Fruit fly (Drosophila melanogaster) whole organism, embryonic: ENCODE results near the gene CG15880.

Experiments used
- Aef1 ChIP-seq: fragments of 200-800 bp; sonication (Bioruptor generic); IDR thresholded peaks from 3 replicates; pipeline ENCODE4 v1.3.6; 2022; ENCODE audit warnings: missing biosample characterization, missing genetic modification characterization
- Atf-2 ChIP-seq: fragments of 200-800 bp; sonication (Bioruptor generic); optimal IDR thresholded peaks from 2 replicates; lab custom pipeline; 2016; ENCODE audit warnings: missing biosample characterization, missing genetic modification characterization
- Atf6 ChIP-seq: fragments of 200-800 bp; sonication (Bioruptor generic); IDR thresholded peaks from 2 replicates; pipeline ENCODE4 v1.3.6; 2022; ENCODE audit warnings: missing biosample characterization, missing genetic modification characterization
- CG10209 ChIP-seq: fragments of 200-800 bp; sonication (Bioruptor generic); optimal IDR thresholded peaks from 3 replicates; lab custom pipeline; 2017; ENCODE audit warnings: missing biosample characterization, mild to moderate bottlenecking, missing genetic modification characterization, missing genetic modification reagents
- CG11398 ChIP-seq: fragments of 200-800 bp; sonication (Bioruptor generic); optimal IDR thresholded peaks from 2 replicates; lab custom pipeline; 2016; ENCODE audit warnings: missing biosample characterization, missing genetic modification characterization
- CG11504 ChIP-seq: fragments of 200-800 bp; sonication (Bioruptor generic); optimal IDR thresholded peaks from 3 replicates; lab custom pipeline; 2019; ENCODE audit warnings: missing biosample characterization, mild to moderate bottlenecking, missing genetic modification characterization, moderate library complexity
- CG12769 ChIP-seq: fragments of 200-800 bp; sonication (Bioruptor generic); optimal IDR thresholded peaks from 2 replicates; lab custom pipeline; 2019; ENCODE audit warnings: missing biosample characterization, mild to moderate bottlenecking, missing genetic modification characterization, moderate library complexity
- CG15073 ChIP-seq: fragments of 200-800 bp; sonication (Bioruptor generic); optimal IDR thresholded peaks from 2 replicates; lab custom pipeline; 2016; ENCODE audit warnings: missing biosample characterization, missing genetic modification characterization
- CG15269 ChIP-seq: fragments of 200-800 bp; sonication (Bioruptor generic); optimal IDR thresholded peaks from 2 replicates; lab custom pipeline; 2018; ENCODE audit warnings: missing biosample characterization, mild to moderate bottlenecking, missing genetic modification characterization, moderate library complexity
- CG1602 ChIP-seq: fragments of 200-800 bp; sonication (Bioruptor generic); optimal IDR thresholded peaks from 3 replicates; lab custom pipeline; 2016; ENCODE audit warnings: missing biosample characterization, missing genetic modification characterization
- CG17359 ChIP-seq: fragments of 200-800 bp; sonication (Bioruptor generic); optimal IDR thresholded peaks from 3 replicates; lab custom pipeline; 2018; ENCODE audit warnings: missing biosample characterization, mild to moderate bottlenecking, missing genetic modification characterization, moderate library complexity
- CG17568 ChIP-seq: fragments of 200-800 bp; sonication (Bioruptor generic); optimal IDR thresholded peaks from 2 replicates; lab custom pipeline; 2018; ENCODE audit warnings: missing biosample characterization, mild to moderate bottlenecking, missing genetic modification characterization, moderate library complexity
- CG17612 ChIP-seq: fragments of 200-800 bp; sonication (Bioruptor generic); IDR thresholded peaks from 2 replicates; pipeline ENCODE4 v1.3.6; 2022; ENCODE audit warnings: missing biosample characterization, missing genetic modification characterization
- CG2116 ChIP-seq: fragments of 200-800 bp; sonication (Bioruptor generic); optimal IDR thresholded peaks from 3 replicates; lab custom pipeline; 2018; ENCODE audit warnings: missing biosample characterization, mild to moderate bottlenecking, missing genetic modification characterization
- CG2678 ChIP-seq: fragments of 200-800 bp; sonication (Bioruptor generic); optimal IDR thresholded peaks from 3 replicates; lab custom pipeline; 2019; ENCODE audit warnings: missing biosample characterization, mild to moderate bottlenecking, missing genetic modification characterization, moderate library complexity
- CG31441 ChIP-seq: fragments of 200-800 bp; sonication (Bioruptor generic); IDR thresholded peaks from 2 replicates; pipeline ENCODE4 v1.3.6; 2022; ENCODE audit warnings: missing biosample characterization, missing genetic modification characterization
- CG4424 ChIP-seq: fragments of 200-800 bp; sonication (Bioruptor generic); optimal IDR thresholded peaks from 3 replicates; lab custom pipeline; 2016; ENCODE audit warnings: missing biosample characterization, missing genetic modification characterization
- CHES-1-like ChIP-seq: fragments of 200-800 bp; sonication (Bioruptor generic); optimal IDR thresholded peaks from 2 replicates; lab custom pipeline; 2016; ENCODE audit warnings: missing biosample characterization, missing genetic modification characterization
- H15 ChIP-seq: fragments of 200-800 bp; sonication (Bioruptor generic); IDR thresholded peaks from 3 replicates; pipeline ENCODE4 v1.3.6; 2022; ENCODE audit warnings: missing biosample characterization, missing genetic modification characterization
- HLHmδ ChIP-seq: fragments of 200-800 bp; sonication (Bioruptor generic); optimal IDR thresholded peaks from 2 replicates; lab custom pipeline; 2018; ENCODE audit warnings: missing biosample characterization, mild to moderate bottlenecking, missing genetic modification characterization, moderate library complexity
- Mad ChIP-seq: fragments of 200-800 bp; sonication (Bioruptor generic); optimal IDR thresholded peaks from 2 replicates; lab custom pipeline; 2016; ENCODE audit warnings: missing biosample characterization, missing genetic modification characterization
- Max ChIP-seq: fragments of 200-800 bp; sonication (Bioruptor generic); optimal IDR thresholded peaks from 2 replicates; lab custom pipeline; 2016; ENCODE audit warnings: missing biosample characterization, mild to moderate bottlenecking, missing genetic modification characterization
- Rfx ChIP-seq: fragments of 200-800 bp; sonication (Bioruptor generic); IDR thresholded peaks from 2 replicates; pipeline ENCODE4 v1.3.6; 2022; ENCODE audit warnings: missing biosample characterization, missing genetic modification characterization
- Side ChIP-seq: fragments of 200-800 bp; sonication (Bioruptor generic); optimal IDR thresholded peaks from 2 replicates; lab custom pipeline; 2016; ENCODE audit warnings: missing biosample characterization, missing genetic modification characterization
- Sry-β ChIP-seq: fragments of 200-800 bp; sonication (Bioruptor generic); optimal IDR thresholded peaks from 2 replicates; lab custom pipeline; 2018; ENCODE audit warnings: missing biosample characterization, mild to moderate bottlenecking, missing genetic modification characterization, moderate library complexity
- Xrp1 ChIP-seq: fragments of 200-800 bp; sonication (Bioruptor generic); IDR thresholded peaks from 2 replicates; pipeline ENCODE4 v1.3.6; 2022; ENCODE audit warnings: missing biosample characterization, missing genetic modification characterization
- az2 ChIP-seq: fragments of 200-800 bp; sonication (Bioruptor generic); optimal IDR thresholded peaks from 3 replicates; lab custom pipeline; 2016; ENCODE audit warnings: missing biosample characterization, missing genetic modification characterization
- bowl ChIP-seq: fragments of 200-800 bp; sonication (Bioruptor generic); IDR thresholded peaks from 2 replicates; pipeline ENCODE4 v1.3.6; 2022; ENCODE audit warnings: missing biosample characterization, missing genetic modification characterization
- br ChIP-seq: fragments of >200 bp; optimal IDR thresholded peaks from 2 replicates; lab custom pipeline; 2017
- bsh ChIP-seq, 2 experiments: fragments of 200-800 bp; sonication (Bioruptor generic); optimal IDR thresholded peaks; 2 replicates each; lab custom pipeline; 2017 to 2018; ENCODE audit warnings: mild to moderate bottlenecking in 2 of 2, missing biosample characterization in 2 of 2, missing genetic modification characterization in 2 of 2, moderate library complexity in 1 of 2
- cato ChIP-seq: fragments of 200-800 bp; sonication (Bioruptor generic); optimal IDR thresholded peaks from 2 replicates; lab custom pipeline; 2016; ENCODE audit warnings: missing biosample characterization, missing genetic modification characterization, borderline replicate concordance
- caup ChIP-seq: fragments of 200-800 bp; sonication (Bioruptor generic); optimal IDR thresholded peaks from 3 replicates; lab custom pipeline; 2017; ENCODE audit warnings: missing biosample characterization, mild to moderate bottlenecking, missing genetic modification characterization, moderate library complexity; ENCODE audit not compliant: severe bottlenecking
- cwo ChIP-seq: fragments of 200-800 bp; sonication (Bioruptor generic); optimal IDR thresholded peaks from 3 replicates; lab custom pipeline; 2017; ENCODE audit warnings: missing biosample characterization, missing genetic modification characterization, mild to moderate bottlenecking, moderate library complexity, missing genetic modification reagents
- dimm ChIP-seq: fragments of 200-800 bp; sonication (Bioruptor generic); IDR thresholded peaks from 2 replicates; pipeline ENCODE4 v1.3.6; 2022; ENCODE audit warnings: missing biosample characterization, missing genetic modification characterization
- eyg ChIP-seq: fragments of 200-800 bp; sonication (Bioruptor generic); optimal IDR thresholded peaks from 3 replicates; lab custom pipeline; 2016; ENCODE audit warnings: missing biosample characterization, missing genetic modification characterization
- fd102C ChIP-seq: fragments of 200-800 bp; sonication (Bioruptor generic); optimal IDR thresholded peaks from 2 replicates; lab custom pipeline; 2018; ENCODE audit warnings: missing biosample characterization, mild to moderate bottlenecking, missing genetic modification characterization, moderate library complexity
- fd64A ChIP-seq: fragments of 200-800 bp; sonication (Bioruptor generic); optimal IDR thresholded peaks from 3 replicates; lab custom pipeline; 2018; ENCODE audit warnings: missing biosample characterization, mild to moderate bottlenecking, missing genetic modification characterization
- fd96Cb ChIP-seq: fragments of 200-800 bp; sonication (Bioruptor generic); optimal IDR thresholded peaks from 2 replicates; lab custom pipeline; 2018; ENCODE audit warnings: missing biosample characterization, mild to moderate bottlenecking, missing genetic modification characterization, moderate library complexity
- gfzf ChIP-seq: fragments of 200-800 bp; sonication (Bioruptor generic); optimal IDR thresholded peaks from 2 replicates; lab custom pipeline; 2016; ENCODE audit warnings: missing biosample characterization, mild to moderate bottlenecking, missing genetic modification characterization, moderate library complexity
- jing ChIP-seq: fragments of 200-800 bp; sonication (Bioruptor generic); optimal IDR thresholded peaks from 2 replicates; lab custom pipeline; 2018; ENCODE audit warnings: missing biosample characterization, mild to moderate bottlenecking, missing genetic modification characterization
- kay ChIP-seq: fragments of 200-800 bp; sonication (Bioruptor generic); optimal IDR thresholded peaks from 2 replicates; lab custom pipeline; 2016; ENCODE audit warnings: missing biosample characterization, missing genetic modification characterization
- pho ChIP-seq: fragments of 200-800 bp; sonication (Bioruptor generic); optimal IDR thresholded peaks from 2 replicates; lab custom pipeline; 2016; ENCODE audit warnings: missing biosample characterization, missing genetic modification characterization
- pita ChIP-seq: fragments of 200-800 bp; sonication (Bioruptor generic); optimal IDR thresholded peaks from 2 replicates; lab custom pipeline; 2017; ENCODE audit warnings: missing biosample characterization, mild to moderate bottlenecking, missing genetic modification characterization
- psq ChIP-seq: fragments of 200-800 bp; sonication (Bioruptor generic); optimal IDR thresholded peaks from 2 replicates; lab custom pipeline; 2017; ENCODE audit warnings: missing biosample characterization, missing genetic modification characterization
- pzg ChIP-seq: fragments of 200-800 bp; sonication (Bioruptor generic); optimal IDR thresholded peaks from 3 replicates; lab custom pipeline; 2018; ENCODE audit warnings: missing biosample characterization, mild to moderate bottlenecking, missing genetic modification characterization, moderate library complexity
- sima ChIP-seq: fragments of 200-800 bp; sonication (Bioruptor generic); optimal IDR thresholded peaks from 2 replicates; lab custom pipeline; 2016; ENCODE audit warnings: missing biosample characterization, missing genetic modification characterization
- ssp ChIP-seq: fragments of 200-800 bp; sonication (Bioruptor generic); IDR thresholded peaks from 2 replicates; pipeline ENCODE4 v1.3.6; 2022; ENCODE audit warnings: missing biosample characterization, missing genetic modification characterization
- ttk ChIP-seq: fragments of 200-800 bp; sonication (Bioruptor generic); IDR thresholded peaks from 2 replicates; pipeline ENCODE4 v2.1.2; 2022; ENCODE audit warnings: missing biosample characterization, missing genetic modification characterization
- twi ChIP-seq: fragments of 200-800 bp; optimal IDR thresholded peaks from 2 replicates; lab custom pipeline; 2019; ENCODE audit warnings: missing biosample characterization, mild to moderate bottlenecking, missing genetic modification characterization, moderate library complexity

The CG15880 gene

dm6 chr2L:856690-857488 lies 39.1 kb upstream of the CG15880 start (continued):
- TF ChIP-seq Rfx (GFP tag; lab: Robert Waterston, UW), result peak; percentile 76
- no peak for TF ChIP-seq pzg
- TF ChIP-seq bsh (GFP tag; optimal IDR thresholded peaks at IDR 0.05; lab: Kevin White, UChicago), result peak in 1 of 2 experiments; percentile 87
- TF ChIP-seq CG17359 (tag; lab: Kevin White, UChicago), result peak; percentile 89
- peak; percentile 65 for TF ChIP-seq Max (GFP tag; lab: Kevin White, UChicago)
- no peak for TF ChIP-seq HLHmδ (GFP tag; lab: Kevin White, UChicago)
- peak; percentile 36 for TF ChIP-seq Mad (GFP tag; lab: Kevin White, UChicago)
- TF ChIP-seq pita (GFP tag; lab: Kevin White, UChicago), result no peak
- TF ChIP-seq Xrp1, result peak; percentile 93
- no peak for TF ChIP-seq sima (GFP tag; lab: Kevin White, UChicago)
- peak; percentile 35; the same call in 1 of the 2 replicates for TF ChIP-seq Atf6 (GFP tag; lab: Robert Waterston, UW)
- TF ChIP-seq CG10209 (GFP tag; lab: Kevin White, UChicago), result peak; percentile 80
- TF ChIP-seq fd102C (GFP tag; lab: Kevin White, UChicago), result no peak
- TF ChIP-seq gfzf (GFP tag; lab: Kevin White, UChicago), result no peak
- 0 out of 2 replicates have a peak, but pooled peaks have one; percentile 11 for TF ChIP-seq CG17612 (GFP tag; lab: Robert Waterston, UW)
- no peak for TF ChIP-seq br
- peak; percentile 82 for TF ChIP-seq jing (GFP tag; lab: Kevin White, UChicago)
- peak; percentile 81 for TF ChIP-seq CG12769 (tag; lab: Kevin White, UChicago)
- TF ChIP-seq H15, result peak; percentile 85
- peak; percentile 71 for TF ChIP-seq ssp (GFP tag; lab: Robert Waterston, UW)
- TF ChIP-seq CHES-1-like (GFP tag; lab: Kevin White, UChicago), result peak; percentile 63
- TF ChIP-seq CG15269 (tag; lab: Kevin White, UChicago), result peak; percentile 70
- TF ChIP-seq fd64A (GFP tag; lab: Kevin White, UChicago), result peak; percentile 55
- TF ChIP-seq CG2678 (tag; lab: Kevin White, UChicago), result peak; percentile 84
- TF ChIP-seq CG2116, result no peak
- TF ChIP-seq Side (GFP tag; lab: Kevin White, UChicago), result peak; percentile 64
- TF ChIP-seq psq (GFP tag; lab: Kevin White, UChicago), result no peak
- TF ChIP-seq dimm, result peak; percentile 56
- TF ChIP-seq ttk (GFP tag; lab: Robert Waterston, UW), result peak; percentile 87
- TF ChIP-seq pho, result no peak
- 0 out of 2 replicates have a peak, but pooled peaks have one; percentile 45 for TF ChIP-seq bowl (GFP tag; lab: Robert Waterston, UW)
- TF ChIP-seq cwo (GFP tag; lab: Kevin White, UChicago), result peak; percentile 65
- TF ChIP-seq CG15073 (GFP tag; lab: Kevin White, UChicago), result no peak
- TF ChIP-seq CG11504, result peak; percentile 86
- peak; percentile 76 for TF ChIP-seq CG4424 (GFP tag; lab: Kevin White, UChicago)
- peak; percentile 47 for TF ChIP-seq kay (GFP tag; lab: Kevin White, UChicago)
- TF ChIP-seq twi (tag; lab: Kevin White, UChicago), result peak; percentile 34
- peak; percentile 41 for TF ChIP-seq Atf-2 (GFP tag; lab: Kevin White, UChicago)
- peak; percentile 49 for TF ChIP-seq CG11398
- peak; percentile 34 for TF ChIP-seq caup (GFP tag; lab: Kevin White, UChicago)
- TF ChIP-seq fd96Cb (tag; lab: Kevin White, UChicago), result peak; percentile 85
- TF ChIP-seq CG1602 (GFP tag; lab: Kevin White, UChicago), result peak; percentile 62
- TF ChIP-seq eyg (GFP tag; lab: Kevin White, UChicago), result peak; percentile 29
- TF ChIP-seq CG17568, result no peak
- peak; percentile 73 for TF ChIP-seq az2
- peak; percentile 65 for TF ChIP-seq CG31441 (GFP tag; lab: Robert Waterston, UW)
- peak; percentile 41 for TF ChIP-seq Sry-β (GFP tag; lab: Kevin White, UChicago)
- peak; percentile 66 for TF ChIP-seq Aef1 (GFP tag; lab: Robert Waterston, UW)
- peak; percentile 46 for TF ChIP-seq cato
